Worm (Caenorhabditis elegans) whole organism, L4/young adult: Measurements from ENCODE around the gene tbx-8.

Experiments used
- W03F9.2 ChIP-seq: fragments of 150-350 bp; optimal IDR thresholded peaks from 2 replicates; lab custom pipeline; 2014; ENCODE audit warnings: missing biosample characterization, missing genetic modification characterization
- dao-5 ChIP-seq: sonication (generic microtip); optimal IDR thresholded peaks from 2 replicates; lab custom pipeline; 2016; ENCODE audit warnings: missing genotype, missing genetic modification characterization, moderate library complexity, missing compliant biosample characterization
- him-1 ChIP-seq: sonication (generic microtip); optimal IDR thresholded peaks from 2 replicates; lab custom pipeline; 2016; ENCODE audit warnings: missing genotype, missing genetic modification reagents, missing genetic modification characterization, missing compliant biosample characterization

DNA sequence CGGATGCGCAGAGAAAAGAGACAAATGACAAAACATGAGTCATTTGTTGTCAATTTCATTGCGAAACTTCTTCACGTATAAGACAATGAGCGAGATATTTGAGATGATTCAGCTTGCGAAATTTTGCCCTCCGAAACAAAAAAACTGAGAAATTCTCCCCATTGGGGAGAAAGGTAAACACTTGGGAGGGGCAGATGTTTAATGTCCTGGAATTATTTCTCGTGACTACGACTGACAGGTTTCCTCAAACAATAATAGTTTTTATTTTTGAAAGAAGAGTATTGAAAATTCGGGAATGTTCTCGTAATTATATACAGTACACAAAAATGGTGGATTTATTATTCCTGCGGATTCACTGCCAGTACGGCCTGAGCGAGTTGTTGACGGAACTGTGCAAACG lies 15.9 kb upstream of the tbx-8 start:
- TF ChIP-seq him-1 (tag; lab: Kevin White, UChicago), result no peak
- no peak for TF ChIP-seq W03F9.2 (tag; lab: Kevin White, UChicago)
- no peak for TF ChIP-seq dao-5 (tag; lab: Kevin White, UChicago)
